Worm (Caenorhabditis elegans): Measurements from ENCODE around the gene cri-3.
A peak's percentile ranks its signal among the peaks of the same experiment; 100 is the strongest.

The cri-3 gene

ce11 chrIII:3414412-3414811 lies 18.3 kb downstream of the cri-3 start:
- TF ChIP-seq mel-28 (tag; optimal IDR thresholded peaks at IDR 0.05; ENCODE audit: borderline replicate concordance) (no peak), die-1 (tag; optimal IDR thresholded peaks at IDR 0.05) (no peak), T07F8.4 (tag; optimal IDR thresholded peaks at IDR 0.05) (no peak), attf-5 (GFP tag; optimal IDR thresholded peaks at IDR 0.05) (no peak), atf-7 (tag; optimal IDR thresholded peaks at IDR 0.05) (no peak), madf-3 (GFP tag; IDR thresholded peaks at IDR 0.05) (no peak)

DNA sequence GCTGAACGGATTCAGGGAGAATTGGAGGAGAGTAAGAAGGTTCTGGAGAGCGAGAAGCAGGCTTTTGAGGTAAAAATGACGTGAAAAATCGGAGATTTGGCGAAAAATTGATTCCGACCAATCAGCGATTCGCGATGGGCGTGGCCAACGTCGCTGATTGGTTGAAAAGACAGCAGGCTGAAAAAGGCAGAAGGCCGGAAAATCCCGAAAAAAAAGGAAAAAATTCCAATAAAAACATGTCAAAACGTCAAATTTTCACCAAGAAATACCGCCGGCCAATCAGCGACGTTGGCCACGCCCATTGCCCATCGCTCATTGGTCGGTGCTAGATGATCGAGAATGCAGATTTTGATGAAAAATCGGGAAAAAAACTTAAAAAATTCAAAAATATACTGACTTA lies 21.3 kb downstream of the cri-3 start:
- TF ChIP-seq nfyb-1 (GFP tag; IDR thresholded peaks at IDR 0.05) (peak; percentile 74), dpl-1 (GFP tag; optimal IDR thresholded peaks at IDR 0.05) (no peak)

DNA sequence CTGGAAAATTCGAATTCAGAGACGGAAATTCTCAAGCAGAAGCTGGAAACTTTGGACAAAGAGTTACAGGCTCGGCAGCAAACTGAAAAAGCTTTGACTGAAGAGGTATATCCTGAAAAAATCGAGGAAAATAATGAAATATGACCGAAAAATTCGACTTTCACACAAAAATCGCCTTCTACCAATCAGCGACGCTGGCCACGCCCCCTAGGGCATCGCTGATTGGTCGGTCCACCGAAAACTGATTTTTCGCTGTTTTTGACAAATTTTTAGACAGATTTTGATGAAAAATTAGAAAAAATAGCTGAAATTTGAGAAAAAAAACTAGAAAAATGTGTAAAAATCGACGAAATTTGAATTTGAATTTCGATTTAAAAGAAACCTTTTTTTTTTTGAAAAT lies 22.8 kb downstream of the cri-3 start:
- TF ChIP-seq ceh-100 (GFP tag; IDR thresholded peaks at IDR 0.05) = no peak
- peak; percentile 80 for TF ChIP-seq nfyb-1 (GFP tag; IDR thresholded peaks at IDR 0.05)
- TF ChIP-seq tbp1 (GFP tag; optimal IDR thresholded peaks at IDR 0.05) = no peak

- TF ChIP-seq ceh-27 (GFP tag; optimal IDR thresholded peaks at IDR 0.05) = no peak
- no peak for TF ChIP-seq lin-35 (GFP tag; optimal IDR thresholded peaks at IDR 0.05)
- TF ChIP-seq efl-1 (GFP tag; optimal IDR thresholded peaks at IDR 0.05) = no peak
- no peak for TF ChIP-seq attf-5 (GFP tag; optimal IDR thresholded peaks at IDR 0.05)
- TF ChIP-seq cebp-1 (GFP tag; IDR thresholded peaks at IDR 0.05) = no peak
- TF ChIP-seq cebp-1 (tag; optimal IDR thresholded peaks at IDR 0.05) = no peak
- TF ChIP-seq hsf-1 (GFP tag; IDR thresholded peaks at IDR 0.05) = no peak
These were observed 27.8 kb downstream of the cri-3 start for ce11 chrIII:3423924-3424323.

ce11 chrIII:3425438-3425837 lies 29.3 kb downstream of the cri-3 start, which contains the start of gene metl-18:
TSS of gene metl-18 (plus strand) at chrIII:3425738.
- no peak for TF ChIP-seq athp-1 (tag; optimal IDR thresholded peaks at IDR 0.05)
- TF ChIP-seq hmg-1.2 (GFP tag; IDR thresholded peaks at IDR 0.05) = no peak
- no peak for TF ChIP-seq hsf-1 (GFP tag; IDR thresholded peaks at IDR 0.05)
- TF ChIP-seq T07F8.4 (tag; optimal IDR thresholded peaks at IDR 0.05) = no peak
- no peak for TF ChIP-seq B0261.1 (tag; optimal IDR thresholded peaks at IDR 0.05)
- TF ChIP-seq ztf-22 (GFP tag; optimal IDR thresholded peaks at IDR 0.05) = no peak
- no peak for TF ChIP-seq nhr-27 (tag; optimal IDR thresholded peaks at IDR 0.05)
- no peak for TF ChIP-seq him-1 (tag; optimal IDR thresholded peaks at IDR 0.05)
- TF ChIP-seq Y53G8AR.9 (GFP tag; conservative IDR thresholded peaks at IDR 0.05) = no peak
- no peak for TF ChIP-seq ceh-27 (GFP tag; optimal IDR thresholded peaks at IDR 0.05)

ce11 chrIII:3426741-3427140 lies 30.6 kb downstream of the cri-3 start:
- TF ChIP-seq ceh-91 (GFP tag; IDR thresholded peaks at IDR 0.05) (no peak), B0261.1 (tag; optimal IDR thresholded peaks at IDR 0.05) (peak; percentile 71), aptf-3 (GFP tag; IDR thresholded peaks at IDR 0.05) (peak; percentile 85; the same call in 1 of the 2 replicates), ZK185.1 (tag; optimal IDR thresholded peaks at IDR 0.05; ENCODE audit: poor library complexity, severe bottlenecking) (no peak), lin-54 (GFP tag; optimal IDR thresholded peaks at IDR 0.05) (peak; percentile 32), rpc-1 (optimal IDR thresholded peaks at IDR 0.05) (peak; percentile 55), rpc-1 (tag; optimal IDR thresholded peaks at IDR 0.05) (peak; percentile 71), nhr-120 (GFP tag; IDR thresholded peaks at IDR 0.05) (no peak), cebp-2 (GFP tag; IDR thresholded peaks at IDR 0.05) (no peak), B0035.1 (tag; optimal IDR thresholded peaks at IDR 0.05) (no peak), nfya-1 (tag; optimal IDR thresholded peaks at IDR 0.05; ENCODE audit: borderline replicate concordance, insufficient read depth) (no peak), nhr-179 (tag; optimal IDR thresholded peaks at IDR 0.05) (no peak), mel-28 (tag; optimal IDR thresholded peaks at IDR 0.05; ENCODE audit: borderline replicate concordance) (no peak), C17E4.6 (GFP tag; IDR thresholded peaks at IDR 0.05) (no peak), nfya-2 (GFP tag; IDR thresholded peaks at IDR 0.05) (no peak), unc-62 (GFP tag; optimal IDR thresholded peaks at IDR 0.05) (no peak), nhr-27 (tag; optimal IDR thresholded peaks at IDR 0.05) (no peak), ceh-79 (tag; optimal IDR thresholded peaks at IDR 0.05) (no peak), let-526 (GFP tag; IDR thresholded peaks at IDR 0.05) (no peak), dpff-1 (tag; optimal IDR thresholded peaks at IDR 0.05) (no peak), ama-1 (optimal IDR thresholded peaks at IDR 0.05) (no peak), ama-1 (GFP tag; optimal IDR thresholded peaks at IDR 0.05) (no peak), ceh-100 (GFP tag; IDR thresholded peaks at IDR 0.05) (no peak; the same call in 1 of the 2 replicates), attf-5 (GFP tag; optimal IDR thresholded peaks at IDR 0.05) (peak; percentile 20)
